Fruit fly (Drosophila melanogaster): ENCODE results near the gene ND-PDSW.

- no peak for TF ChIP-seq CG9705 (GFP tag; optimal IDR thresholded peaks at IDR 0.05)
- TF ChIP-seq ey (GFP tag; optimal IDR thresholded peaks at IDR 0.05) = no peak
- TF ChIP-seq Rel (GFP tag; optimal IDR thresholded peaks at IDR 0.05) = no peak
- TF ChIP-seq Rel (tag; optimal IDR thresholded peaks at IDR 0.05) = no peak
- no peak for TF ChIP-seq sv (GFP tag; optimal IDR thresholded peaks at IDR 0.05)
- TF ChIP-seq h (GFP tag; optimal IDR thresholded peaks at IDR 0.05) = no peak
These were observed 29.6 kb upstream of the ND-PDSW start for dm6 chr2L:3436347-3436746.
